Worm (Caenorhabditis elegans) whole organism, dauer: Measurements from ENCODE around the gene ule-3.

Experiments
- unc-62 ChIP-seq: sonication (generic microtip); optimal IDR thresholded peaks from 2 replicates; lab custom pipeline; 2017; ENCODE audit warnings: missing biosample characterization, missing genetic modification reagents, missing genetic modification characterization

The ule-3 gene

ce11 chrV:10834682-10835219 is 41.2 kb downstream of the ule-3 start:
- TF ChIP-seq unc-62 (GFP tag; lab: Kevin White, UChicago): no peak

- TF ChIP-seq unc-62 (GFP tag; lab: Kevin White, UChicago): no peak
Observed at ce11 chrV:10838204-10838603, 44.6 kb downstream of the ule-3 start.

- no peak for TF ChIP-seq unc-62 (GFP tag; lab: Kevin White, UChicago)
Observed at ce11 chrV:10839398-10839797, 45.8 kb downstream of the ule-3 start.
